Worm (Caenorhabditis elegans): Measurements from ENCODE around the gene srlf-16.

ce11 chrV:8102960-8103359 is 1.6 kb upstream of the srlf-16 start, which contains the start of gene str-90:
- no peak for TF ChIP-seq nhr-11 (tag; optimal IDR thresholded peaks at IDR 0.05)
- TF ChIP-seq ceh-82 (tag; optimal IDR thresholded peaks at IDR 0.05), result no peak
- TF ChIP-seq lsy-2 (tag; optimal IDR thresholded peaks at IDR 0.05), result no peak
- TF ChIP-seq R02D3.7 (tag; optimal IDR thresholded peaks at IDR 0.05), result no peak
- no peak for TF ChIP-seq unc-62 (GFP tag; optimal IDR thresholded peaks at IDR 0.05)
- no peak for TF ChIP-seq nhr-129 (tag; optimal IDR thresholded peaks at IDR 0.05)
- no peak for TF ChIP-seq ZK546.5 (tag; optimal IDR thresholded peaks at IDR 0.05)
- TF ChIP-seq skn-1 (tag; optimal IDR thresholded peaks at IDR 0.05), result no peak
- no peak for TF ChIP-seq sma-9 (GFP tag; optimal IDR thresholded peaks at IDR 0.05)
- no peak for TF ChIP-seq sma-9 (tag; optimal IDR thresholded peaks at IDR 0.05)
